Worm (Caenorhabditis elegans) whole organism, L4 larva: Measurements from ENCODE around the gene Y22D7AL.10.

Experiments used
- F49E8.2 ChIP-seq: sonication (generic microtip); optimal IDR thresholded peaks from 2 replicates; lab custom pipeline; 2016; ENCODE audit warnings: missing compliant biosample characterization, mild to moderate bottlenecking, missing genetic modification characterization, borderline replicate concordance
- R02D3.7 ChIP-seq: fragments of 150-350 bp; sonication (generic microtip); optimal IDR thresholded peaks from 3 replicates; lab custom pipeline; 2014; ENCODE audit warnings: missing biosample characterization, missing genetic modification characterization
- T26A8.4 ChIP-seq: fragments of 200-800 bp; sonication (Bioruptor generic); IDR thresholded peaks from 2 replicates; pipeline ENCODE4 v1.3.6; 2022; ENCODE audit warnings: missing genetic modification characterization, missing compliant biosample characterization
- ces-1 ChIP-seq: fragments of 150-350 bp; sonication (generic microtip); optimal IDR thresholded peaks from 4 replicates; lab custom pipeline; 2014; ENCODE audit warnings: missing biosample characterization, missing genetic modification reagents, missing genetic modification characterization
- ctbp-1 ChIP-seq: fragments of 200-800 bp; sonication (Bioruptor generic); IDR thresholded peaks from 2 replicates; pipeline ENCODE4 v1.3.6; 2022; ENCODE audit warnings: missing genetic modification reagents, missing genetic modification characterization, missing compliant biosample characterization
- dpl-1 ChIP-seq: fragments of 150-350 bp; optimal IDR thresholded peaks from 2 replicates; lab custom pipeline; 2014; ENCODE audit warnings: missing biosample characterization, missing genetic modification reagents, missing genetic modification characterization
- egl-43 ChIP-seq: fragments of 200-800 bp; sonication (Bioruptor generic); IDR thresholded peaks from 2 replicates; pipeline ENCODE4 v1.3.6; 2022; ENCODE audit warnings: missing genetic modification reagents, missing genetic modification characterization, missing compliant biosample characterization
- lin-15B ChIP-seq: fragments of 150-350 bp; sonication (generic microtip); optimal IDR thresholded peaks from 3 replicates; lab custom pipeline; 2014; ENCODE audit warnings: missing biosample characterization, missing genetic modification characterization
- lsy-2 ChIP-seq, 2 experiments: fragments of 150-350 bp in 1 of 2; sonication (generic microtip) in 1 of 2; optimal IDR thresholded peaks; 2 replicates each; lab custom pipeline; 2014 to 2017; ENCODE audit warnings: missing biosample characterization in 2 of 2, missing genetic modification characterization in 2 of 2
- nhr-25 ChIP-seq: sonication (generic microtip); optimal IDR thresholded peaks from 2 replicates; lab custom pipeline; 2017; ENCODE audit warnings: missing genetic modification characterization, mild to moderate bottlenecking, missing compliant biosample characterization, antibody characterized with exemption, moderate library complexity, borderline replicate concordance; ENCODE audit not compliant: insufficient read depth
- nhr-48 ChIP-seq: sonication (generic microtip); optimal IDR thresholded peaks from 2 replicates; lab custom pipeline; 2016; ENCODE audit warnings: mild to moderate bottlenecking, missing genetic modification characterization, missing compliant biosample characterization
- saeg-2 ChIP-seq: fragments of 200-800 bp; sonication (Bioruptor generic); IDR thresholded peaks from 2 replicates; pipeline ENCODE4 v1.3.6; 2022; ENCODE audit warnings: missing genetic modification reagents, missing genetic modification characterization, missing compliant biosample characterization
- unc-62 ChIP-seq, 3 experiments: fragments of 150-350 bp in 1 of 3; sonication (generic microtip); optimal IDR thresholded peaks in 2 of 3; peaks in 1 of 3; 1 replicate in 1 of 3; 2 replicates in 2 of 3; lab custom pipeline; 2014 to 2017; ENCODE audit warnings: missing biosample characterization in 3 of 3, missing genetic modification characterization in 3 of 3, missing genetic modification reagents in 3 of 3, missing genotype in 1 of 3

ce11 chrIII:1579001-1579400 is 39.7 kb downstream of the Y22D7AL.10 start:
- TF ChIP-seq egl-43 (GFP tag; lab: Robert Waterston, UW) (no peak), unc-62 (GFP tag; optimal IDR thresholded peaks at IDR 0.05 in 1 of 2; lab: Kevin White, UChicago) (no peak), unc-62 (tag; optimal IDR thresholded peaks at IDR 0.05; lab: Kevin White, UChicago) (no peak), lsy-2 (tag; optimal IDR thresholded peaks at IDR 0.05; lab: Kevin White, UChicago) (no peak), ces-1 (GFP tag; lab: Kevin White, UChicago) (no peak), nhr-25 (tag; lab: Kevin White, UChicago) (no peak), R02D3.7 (tag; lab: Kevin White, UChicago) (no peak), F49E8.2 (no peak), nhr-48 (tag; lab: Kevin White, UChicago) (no peak), dpl-1 (GFP tag; lab: Kevin White, UChicago) (no peak), lin-15B (tag; lab: Kevin White, UChicago) (no peak), T26A8.4 (GFP tag; lab: Robert Waterston, UW) (no peak), ctbp-1 (GFP tag; lab: Robert Waterston, UW) (no peak), saeg-2 (GFP tag; lab: Robert Waterston, UW) (no peak)
